Worm (Caenorhabditis elegans) whole organism, young adult: Measurements from ENCODE around the gene eor-2.

ENCODE experiments used
- B0019.2 ChIP-seq: fragments of 200-800 bp; sonication (Bioruptor generic); conservative IDR thresholded peaks from 2 replicates; pipeline ENCODE4 v1.3.6; 2022; ENCODE audit warnings: missing genetic modification reagents, missing genetic modification characterization, missing compliant biosample characterization
- D2030.7 ChIP-seq: fragments of 200-800 bp; sonication (Bioruptor generic); IDR thresholded peaks from 2 replicates; pipeline ENCODE4 v1.3.6; 2022; ENCODE audit warnings: missing genetic modification reagents, missing genetic modification characterization, missing compliant biosample characterization
- F22D6.2 ChIP-seq: sonication (generic microtip); optimal IDR thresholded peaks from 2 replicates; lab custom pipeline; 2016; ENCODE audit warnings: mild to moderate bottlenecking, missing genetic modification characterization, missing compliant biosample characterization
- F23B12.7 ChIP-seq: sonication (generic microtip); optimal IDR thresholded peaks from 2 replicates; lab custom pipeline; 2017; ENCODE audit warnings: missing genetic modification characterization, mild to moderate bottlenecking, missing compliant biosample characterization, antibody characterized with exemption, moderate library complexity; ENCODE audit not compliant: insufficient read depth
- F52B5.7 ChIP-seq: sonication (generic microtip); optimal IDR thresholded peaks from 2 replicates; lab custom pipeline; 2016; ENCODE audit warnings: mild to moderate bottlenecking, missing genetic modification characterization, missing compliant biosample characterization
- F57A8.1 ChIP-seq: fragments of 200-800 bp; sonication (Bioruptor generic); optimal IDR thresholded peaks from 2 replicates; lab custom pipeline; 2018; ENCODE audit warnings: mild to moderate bottlenecking, missing genetic modification characterization, moderate library complexity, missing compliant biosample characterization
- K11D2.4 ChIP-seq: fragments of 200-800 bp; sonication (Bioruptor generic); IDR thresholded peaks from 2 replicates; pipeline ENCODE4 v1.3.6; 2022; ENCODE audit warnings: missing genetic modification reagents, missing genetic modification characterization, missing compliant biosample characterization
- T07F8.4 ChIP-seq: sonication (generic microtip); optimal IDR thresholded peaks from 2 replicates; lab custom pipeline; 2016; ENCODE audit warnings: mild to moderate bottlenecking, missing genetic modification characterization, moderate library complexity, missing compliant biosample characterization
- T26A5.8 ChIP-seq: sonication (generic microtip); optimal IDR thresholded peaks from 2 replicates; lab custom pipeline; 2016; ENCODE audit warnings: missing genetic modification characterization, missing compliant biosample characterization
- Y95B8A.8 ChIP-seq: fragments of 200-800 bp; sonication (Bioruptor generic); IDR thresholded peaks from 2 replicates; pipeline ENCODE4 v1.3.6; 2022; ENCODE audit warnings: missing genetic modification reagents, missing genetic modification characterization, missing compliant biosample characterization
- ZK185.1 ChIP-seq: sonication (generic microtip); optimal IDR thresholded peaks from 2 replicates; lab custom pipeline; 2016; ENCODE audit warnings: mild to moderate bottlenecking, missing genetic modification characterization, missing compliant biosample characterization; ENCODE audit not compliant: poor library complexity, severe bottlenecking
- aptf-3 ChIP-seq: fragments of 200-800 bp; sonication (Bioruptor generic); IDR thresholded peaks from 2 replicates; pipeline ENCODE4 v1.3.6; 2022; ENCODE audit warnings: missing genetic modification characterization, missing compliant biosample characterization
- attf-6 ChIP-seq: fragments of 200-800 bp; sonication (Bioruptor generic); IDR thresholded peaks from 2 replicates; pipeline ENCODE4 v1.3.6; 2022; ENCODE audit warnings: missing genetic modification reagents, missing genetic modification characterization, missing compliant biosample characterization
- bed-1 ChIP-seq: fragments of 200-800 bp; sonication (Bioruptor generic); IDR thresholded peaks from 2 replicates; pipeline ENCODE4 v1.3.6; 2022; ENCODE audit warnings: missing genetic modification reagents, missing genetic modification characterization, missing compliant biosample characterization
- bed-2 ChIP-seq: fragments of 200-800 bp; sonication (Bioruptor generic); IDR thresholded peaks from 2 replicates; pipeline ENCODE4 v1.3.6; 2022; ENCODE audit warnings: missing genetic modification reagents, missing genetic modification characterization, missing compliant biosample characterization
- dox-1 ChIP-seq: fragments of 200-800 bp; sonication (Bioruptor generic); IDR thresholded peaks from 2 replicates; pipeline ENCODE4 v1.3.6; 2022; ENCODE audit warnings: missing genetic modification reagents, missing genetic modification characterization, missing compliant biosample characterization
- dpff-1 ChIP-seq: sonication (generic microtip); optimal IDR thresholded peaks from 2 replicates; lab custom pipeline; 2017; ENCODE audit warnings: mild to moderate bottlenecking, missing genetic modification characterization, missing compliant biosample characterization
- egl-44 ChIP-seq: fragments of 200-800 bp; sonication (Bioruptor generic); IDR thresholded peaks from 2 replicates; pipeline ENCODE4 v1.3.6; 2022; ENCODE audit warnings: missing genetic modification reagents, missing genetic modification characterization, missing compliant biosample characterization
- ets-4 ChIP-seq: fragments of 200-800 bp; sonication (Bioruptor generic); optimal IDR thresholded peaks from 2 replicates; lab custom pipeline; 2018; ENCODE audit warnings: mild to moderate bottlenecking, missing genetic modification characterization, missing compliant biosample characterization
- gei-17 ChIP-seq: fragments of 200-800 bp; sonication (Bioruptor generic); optimal IDR thresholded peaks from 2 replicates; lab custom pipeline; 2018; ENCODE audit warnings: mild to moderate bottlenecking, missing genetic modification characterization, missing compliant biosample characterization
- hmg-1.2 ChIP-seq: fragments of 200-800 bp; sonication (Bioruptor generic); IDR thresholded peaks from 2 replicates; pipeline ENCODE4 v1.3.6; 2022; ENCODE audit warnings: missing genetic modification reagents, missing genetic modification characterization, missing compliant biosample characterization
- lin-26 ChIP-seq: fragments of 200-800 bp; sonication (Bioruptor generic); IDR thresholded peaks from 2 replicates; pipeline ENCODE4 v1.3.6; 2022; ENCODE audit warnings: missing genetic modification reagents, missing genetic modification characterization, missing compliant biosample characterization
- lin-35 ChIP-seq, 3 experiments: fragments of 150-350 bp in 2 of 3; sonication (generic microtip) in 1 of 3; optimal IDR thresholded peaks; 2 replicates each; lab custom pipeline; 2014 to 2018; ENCODE audit warnings: missing biosample characterization in 3 of 3, missing genetic modification characterization in 3 of 3, missing genetic modification reagents in 3 of 3
- lsl-1 ChIP-seq: fragments of 200-800 bp; sonication (Bioruptor generic); optimal IDR thresholded peaks from 2 replicates; lab custom pipeline; 2018; ENCODE audit warnings: mild to moderate bottlenecking, missing genetic modification characterization, moderate library complexity, missing compliant biosample characterization
- madf-10 ChIP-seq: sonication (generic microtip); optimal IDR thresholded peaks from 2 replicates; lab custom pipeline; 2016; ENCODE audit warnings: mild to moderate bottlenecking, missing genetic modification characterization, missing compliant biosample characterization
- madf-3 ChIP-seq: fragments of 200-800 bp; sonication (Bioruptor generic); IDR thresholded peaks from 2 replicates; pipeline ENCODE4 v1.3.6; 2022; ENCODE audit warnings: missing genetic modification reagents, missing genetic modification characterization, missing compliant biosample characterization
- madf-8 ChIP-seq: fragments of 200-800 bp; sonication (Bioruptor generic); conservative IDR thresholded peaks from 2 replicates; pipeline ENCODE4 v1.3.6; 2022; ENCODE audit warnings: missing genetic modification reagents, missing genetic modification characterization, missing compliant biosample characterization
- mel-28 ChIP-seq: sonication (generic microtip); optimal IDR thresholded peaks from 2 replicates; lab custom pipeline; 2016; ENCODE audit warnings: borderline replicate concordance, mild to moderate bottlenecking, missing genetic modification characterization, missing compliant biosample characterization
- mes-4 ChIP-seq: sonication (generic microtip); optimal IDR thresholded peaks from 2 replicates; lab custom pipeline; 2016; ENCODE audit warnings: missing genotype, missing genetic modification characterization, missing compliant biosample characterization
- nfyb-1 ChIP-seq: fragments of 200-800 bp; sonication (Bioruptor generic); IDR thresholded peaks from 2 replicates; pipeline ENCODE4 v1.3.6; 2022; ENCODE audit warnings: missing genetic modification reagents, missing genetic modification characterization, missing compliant biosample characterization
- nhr-80 ChIP-seq: sonication (generic microtip); optimal IDR thresholded peaks from 2 replicates; lab custom pipeline; 2016; ENCODE audit warnings: missing genetic modification characterization, missing compliant biosample characterization
- nhr-90 ChIP-seq: sonication (generic microtip); optimal IDR thresholded peaks from 2 replicates; lab custom pipeline; 2016; ENCODE audit warnings: missing genotype, mild to moderate bottlenecking, missing genetic modification characterization, missing compliant biosample characterization
- rcor-1 ChIP-seq: fragments of 200-800 bp; sonication (Bioruptor generic); IDR thresholded peaks from 2 replicates; pipeline ENCODE4 v1.3.6; 2022; ENCODE audit warnings: missing genetic modification reagents, missing genetic modification characterization, missing compliant biosample characterization
- rpc-1 ChIP-seq, 2 experiments: fragments of 150-350 bp in 1 of 2; sonication (generic microtip) in 1 of 2; optimal IDR thresholded peaks; 2 replicates each; lab custom pipeline; 2014 to 2018; ENCODE audit warnings: missing biosample characterization in 1 of 2, missing genetic modification characterization in 1 of 2, missing genetic modification reagents in 1 of 2, missing genotype in 1 of 2
- snpc-3.4 ChIP-seq: sonication (generic microtip); optimal IDR thresholded peaks from 2 replicates; lab custom pipeline; 2017; ENCODE audit warnings: missing genetic modification characterization, mild to moderate bottlenecking, missing compliant biosample characterization, antibody characterized with exemption, moderate library complexity, missing genotype, missing genetic modification reagents
- tbp1 ChIP-seq: fragments of 200-800 bp; sonication (Bioruptor generic); optimal IDR thresholded peaks from 2 replicates; lab custom pipeline; 2018; ENCODE audit warnings: mild to moderate bottlenecking, missing genetic modification characterization, missing compliant biosample characterization
- tbx-9 ChIP-seq: sonication (generic microtip); optimal IDR thresholded peaks from 2 replicates; lab custom pipeline; 2016; ENCODE audit warnings: borderline replicate concordance, missing genetic modification characterization, inconsistent platforms, missing compliant biosample characterization
- ztf-3 ChIP-seq: fragments of 200-800 bp; sonication (Bioruptor generic); optimal IDR thresholded peaks from 2 replicates; lab custom pipeline; 2018; ENCODE audit warnings: mild to moderate bottlenecking, missing genetic modification characterization, missing compliant biosample characterization

The eor-2 gene

ce11 chrX:14611074-14611473 lies 8.3 kb downstream of the eor-2 start, which contains the start of gene rbc-1:
Gene rbc-1, plus strand, starts transcription at chrX:14611374.
- no peak for TF ChIP-seq F52B5.7 (tag; lab: Kevin White, UChicago)
- TF ChIP-seq F23B12.7 (tag; lab: Kevin White, UChicago) = no peak
- TF ChIP-seq F57A8.1 (GFP tag; lab: Kevin White, UChicago) = no peak
- TF ChIP-seq nhr-80 = no peak
- no peak for TF ChIP-seq mel-28
- TF ChIP-seq lin-35 (GFP tag; optimal IDR thresholded peaks at IDR 0.05; lab: Kevin White, UChicago) = no peak
- no peak for TF ChIP-seq madf-10 (tag; lab: Kevin White, UChicago)
- TF ChIP-seq mes-4 = no peak
- TF ChIP-seq madf-3 = no peak

- TF ChIP-seq D2030.7 (GFP tag; lab: Robert Waterston, UW) (peak; percentile 58), dox-1 (GFP tag; lab: Robert Waterston, UW) (peak; percentile 33; the same call in 1 of the 2 replicates), ets-4 (no peak), nhr-90 (tag; lab: Kevin White, UChicago) (no peak), rpc-1 (optimal IDR thresholded peaks at IDR 0.05; lab: Kevin White, UChicago) (peak; percentile 30), rpc-1 (tag; optimal IDR thresholded peaks at IDR 0.05; lab: Kevin White, UChicago) (peak; percentile 65), tbp1 (GFP tag; lab: Kevin White, UChicago) (peak; percentile 41), K11D2.4 (GFP tag; lab: Robert Waterston, UW) (no peak)
Observed at ce11 chrX:14621207-14621606, 18.4 kb downstream of the eor-2 start.

ce11 chrX:14628816-14629215 lies 26.0 kb downstream of the eor-2 start, which contains the start of gene F54E4.2:
Gene F54E4.2, minus strand, starts transcription at chrX:14628916.
- TF ChIP-seq bed-2 (no peak), nfyb-1 (no peak), T26A5.8 (no peak), ets-4 (no peak), madf-3 (no peak), F22D6.2 (tag; lab: Kevin White, UChicago) (no peak), rcor-1 (no peak), lin-26 (no peak), snpc-3.4 (no peak), lsl-1 (no peak), lin-35 (GFP tag; optimal IDR thresholded peaks at IDR 0.05; lab: Kevin White, UChicago) (no peak), attf-6 (GFP tag; lab: Robert Waterston, UW) (no peak), B0019.2 (GFP tag; lab: Robert Waterston, UW) (no peak), hmg-1.2 (no peak), T07F8.4 (no peak), dpff-1 (tag; lab: Kevin White, UChicago) (no peak)

ce11 chrX:14633679-14634078 lies 30.9 kb downstream of the eor-2 start:
- no peak for TF ChIP-seq T26A5.8
- no peak for TF ChIP-seq madf-8
- TF ChIP-seq gei-17 (GFP tag; lab: Kevin White, UChicago) = no peak
- no peak for TF ChIP-seq aptf-3
- TF ChIP-seq Y95B8A.8 (GFP tag; lab: Robert Waterston, UW) = no peak
- TF ChIP-seq bed-1 (GFP tag; lab: Robert Waterston, UW) = no peak
- no peak for TF ChIP-seq egl-44 (GFP tag; lab: Robert Waterston, UW)
- TF ChIP-seq ZK185.1 = no peak
- no peak for TF ChIP-seq ztf-3 (GFP tag; lab: Kevin White, UChicago)
- no peak for TF ChIP-seq nhr-90 (tag; lab: Kevin White, UChicago)
- TF ChIP-seq dox-1 (GFP tag; lab: Robert Waterston, UW) = no peak
- TF ChIP-seq tbx-9 (tag; lab: Kevin White, UChicago) = no peak
- TF ChIP-seq, all 124 proteins: peak for 0
